Fruit fly (Drosophila melanogaster) whole organism, adult: ENCODE measurements around the gene CG44141.
"Not testable (repeated sequence)": the region's sequence is repeated elsewhere in the genome, so short reads cannot be mapped to it uniquely, and the experiment has no call there.

Source experiments
- CG12768 ChIP-seq: fragments of 200-800 bp; sonication (Bioruptor generic); optimal IDR thresholded peaks from 2 replicates; lab custom pipeline; 2017; ENCODE audit warnings: missing biosample characterization, missing genetic modification characterization, mild to moderate bottlenecking, moderate library complexity, missing genetic modification reagents
- CG1620 ChIP-seq: fragments of 200-800 bp; sonication (Bioruptor generic); optimal IDR thresholded peaks from 2 replicates; lab custom pipeline; 2016; ENCODE audit warnings: missing biosample characterization, missing genetic modification characterization
- CG33017 ChIP-seq: fragments of 200-800 bp; sonication (Bioruptor generic); optimal IDR thresholded peaks from 2 replicates; lab custom pipeline; 2018; ENCODE audit warnings: missing biosample characterization, mild to moderate bottlenecking, missing genetic modification characterization, moderate library complexity
- CG5204 ChIP-seq: fragments of 200-800 bp; sonication (Bioruptor generic); optimal IDR thresholded peaks from 2 replicates; lab custom pipeline; 2016; ENCODE audit warnings: missing biosample characterization, missing genetic modification characterization
- CG7101 ChIP-seq: fragments of 200-800 bp; sonication (Bioruptor generic); optimal IDR thresholded peaks from 2 replicates; lab custom pipeline; 2018; ENCODE audit warnings: missing biosample characterization, mild to moderate bottlenecking, missing genetic modification characterization, moderate library complexity
- Crg-1 ChIP-seq: fragments of 200-800 bp; sonication (Bioruptor generic); optimal IDR thresholded peaks from 2 replicates; lab custom pipeline; 2016; ENCODE audit warnings: missing biosample characterization, missing genetic modification characterization
- bab1 ChIP-seq: fragments of 200-800 bp; sonication (Bioruptor generic); optimal IDR thresholded peaks from 3 replicates; lab custom pipeline; 2019; ENCODE audit warnings: missing biosample characterization, mild to moderate bottlenecking, missing genetic modification characterization, moderate library complexity
- tj ChIP-seq: fragments of 200-800 bp; sonication (Bioruptor generic); optimal IDR thresholded peaks from 3 replicates; lab custom pipeline; 2017; ENCODE audit warnings: missing biosample characterization, mild to moderate bottlenecking, missing genetic modification characterization, moderate library complexity

DNA sequence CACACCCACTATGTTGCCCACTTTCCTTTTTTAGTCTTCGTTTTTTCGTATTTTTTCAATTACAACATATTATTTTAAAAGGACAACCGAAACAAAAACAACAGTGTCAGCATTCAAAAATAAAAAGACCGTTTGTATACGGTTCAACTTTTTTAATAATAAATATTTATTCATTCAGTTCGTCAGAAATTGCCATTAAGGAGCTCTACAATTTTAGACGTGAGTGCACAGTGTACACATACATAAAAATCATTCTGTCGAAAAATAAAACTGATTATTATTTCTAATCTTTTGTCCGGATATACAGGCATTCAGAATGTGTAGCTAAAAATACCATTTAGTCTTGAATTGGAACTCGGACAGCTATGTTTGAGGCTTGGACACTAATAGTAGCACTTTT lies 10.6 kb upstream of the CG44141 start, which contains the start of gene CG18478:
- not testable (repeated sequence) for TF ChIP-seq CG7101; CG33017 (tag; lab: Kevin White, UChicago); tj (GFP tag; lab: Kevin White, UChicago); CG5204 (GFP tag; lab: Kevin White, UChicago); CG1620 (GFP tag; lab: Kevin White, UChicago); Crg-1 (GFP tag; lab: Kevin White, UChicago); bab1; CG12768 (GFP tag; lab: Kevin White, UChicago)
